Fruit fly (Drosophila melanogaster) whole organism, wandering third instar larva: ENCODE measurements around the gene lwr.

Experiments
- CG32264 ChIP-seq: fragments of 200-800 bp; sonication (Bioruptor generic); optimal IDR thresholded peaks from 2 replicates; lab custom pipeline; 2016; ENCODE audit warnings: missing biosample characterization, missing genetic modification characterization
- CG9705 ChIP-seq: fragments of 200-800 bp; sonication (Bioruptor generic); optimal IDR thresholded peaks from 2 replicates; lab custom pipeline; 2018; ENCODE audit warnings: missing biosample characterization, mild to moderate bottlenecking, missing genetic modification characterization
- Dfd ChIP-seq: fragments of >200 bp; optimal IDR thresholded peaks from 2 replicates; lab custom pipeline; 2017; ENCODE audit warnings: missing biosample characterization, missing genetic modification characterization
- GATAd ChIP-seq: sonication (Bioruptor generic); optimal IDR thresholded peaks from 2 replicates; lab custom pipeline; 2016; ENCODE audit warnings: missing biosample characterization, missing genetic modification characterization
- N ChIP-seq: fragments of >200 bp; optimal IDR thresholded peaks from 2 replicates; lab custom pipeline; 2018; ENCODE audit warnings: missing biosample characterization, missing external identifiers, missing genetic modification characterization
- OdsH ChIP-seq: fragments of 200-800 bp; sonication (Bioruptor generic); optimal IDR thresholded peaks from 2 replicates; lab custom pipeline; 2016; ENCODE audit warnings: missing biosample characterization, mild to moderate bottlenecking, missing genetic modification characterization
- Sp1 ChIP-seq: fragments of 200-800 bp; sonication (Bioruptor generic); optimal IDR thresholded peaks from 3 replicates; lab custom pipeline; 2019; ENCODE audit warnings: missing biosample characterization, mild to moderate bottlenecking, missing genetic modification characterization, moderate library complexity
- br ChIP-seq: fragments of 200-800 bp; sonication (Bioruptor generic); optimal IDR thresholded peaks from 2 replicates; lab custom pipeline; 2016; ENCODE audit warnings: missing biosample characterization, missing genetic modification characterization
- h ChIP-seq: fragments of 200-800 bp; sonication (Bioruptor generic); optimal IDR thresholded peaks from 3 replicates; lab custom pipeline; 2016; ENCODE audit warnings: missing biosample characterization, mild to moderate bottlenecking, missing genetic modification characterization
- sv ChIP-seq: fragments of 200-800 bp; sonication (Bioruptor generic); optimal IDR thresholded peaks from 3 replicates; lab custom pipeline; 2016; ENCODE audit warnings: missing biosample characterization, missing genetic modification characterization
- usp ChIP-seq: fragments of >200 bp; optimal IDR thresholded peaks from 2 replicates; lab custom pipeline; 2017; ENCODE audit warnings: missing biosample characterization, missing genetic modification characterization

DNA sequence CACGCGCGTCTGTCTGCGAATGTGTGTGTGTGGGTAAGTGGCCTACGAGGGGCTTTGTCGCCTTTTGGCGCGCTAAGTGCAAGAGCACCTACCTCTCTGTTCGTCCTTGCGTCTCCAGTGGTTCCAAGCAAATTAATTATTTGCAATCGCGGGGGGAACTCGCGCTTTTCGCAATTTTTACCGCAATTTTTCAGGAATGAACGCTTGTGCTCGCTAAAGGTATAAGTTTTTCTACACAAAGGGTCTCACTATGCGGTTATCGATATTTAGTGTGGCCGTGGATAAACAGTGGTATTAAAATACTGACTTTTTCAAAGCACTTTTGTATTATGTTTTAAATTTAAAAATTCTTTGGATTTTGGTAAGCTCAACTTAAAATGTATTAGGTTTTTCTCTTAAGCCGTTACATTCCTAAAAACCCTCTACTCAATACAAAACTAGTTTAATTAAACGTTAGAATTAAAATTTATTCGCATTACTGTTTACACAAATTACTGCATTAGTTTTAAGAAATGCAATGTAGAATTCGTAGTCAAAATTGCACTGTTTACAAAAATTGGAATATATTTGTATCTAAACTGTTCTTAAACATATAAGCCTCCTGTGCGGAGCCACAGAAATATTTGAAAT lies at the start of gene lwr:
- TF ChIP-seq h (GFP tag; lab: Kevin White, UChicago) (no peak), usp (GFP tag; lab: Kevin White, UChicago) (no peak), sv (no peak), OdsH (GFP tag; lab: Kevin White, UChicago) (no peak), Dfd (no peak), Sp1 (GFP tag; lab: Kevin White, UChicago) (no peak), br (GFP tag; lab: Kevin White, UChicago) (no peak), CG32264 (GFP tag; lab: Kevin White, UChicago) (no peak), N (GFP tag; lab: Kevin White, UChicago) (no peak), CG9705 (GFP tag; lab: Kevin White, UChicago) (no peak), GATAd (no peak)
